Worm (Caenorhabditis elegans): ENCODE results near the gene ints-2.

The ints-2 gene

DNA sequence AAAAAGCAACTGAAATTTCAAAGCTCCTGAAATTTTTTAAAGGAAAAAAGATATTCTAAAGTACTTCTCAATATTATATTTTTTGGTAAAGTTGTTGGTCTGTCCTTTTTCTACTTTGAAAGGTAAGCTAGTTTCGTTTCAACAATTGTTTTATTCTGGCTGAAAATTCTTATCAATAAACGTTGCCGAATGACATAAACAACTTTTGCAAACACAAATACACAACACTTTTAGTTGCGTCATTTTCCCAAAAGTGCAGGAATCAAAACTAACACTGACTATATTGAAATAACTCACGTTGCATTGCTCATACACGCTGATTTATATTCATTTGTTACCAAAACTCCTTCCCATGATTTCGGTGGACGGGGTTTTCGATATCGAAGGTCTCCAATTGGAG, 19.7 kb upstream of the ints-2 start:
- TF ChIP-seq unc-120 (tag; optimal IDR thresholded peaks at IDR 0.05; ENCODE audit: poor library complexity, severe bottlenecking) (no peak), bed-3 (GFP tag; optimal IDR thresholded peaks at IDR 0.05) (no peak), ham-2 (GFP tag; optimal IDR thresholded peaks at IDR 0.05) (no peak), ceh-39 (tag; optimal IDR thresholded peaks at IDR 0.05) (no peak), nhr-2 (tag; optimal IDR thresholded peaks at IDR 0.05) (no peak), nhr-237 (tag; optimal IDR thresholded peaks at IDR 0.05) (no peak), sem-2 (GFP tag; optimal IDR thresholded peaks at IDR 0.05) (no peak), ces-1 (GFP tag; optimal IDR thresholded peaks at IDR 0.05) (no peak), unc-39 (tag; optimal IDR thresholded peaks at IDR 0.05) (no peak), ztf-11 (tag; optimal IDR thresholded peaks at IDR 0.05) (no peak), drap-1 (GFP tag; optimal IDR thresholded peaks at IDR 0.05) (no peak), mab-5 (tag; optimal IDR thresholded peaks at IDR 0.05) (no peak), nhr-76 (tag; optimal IDR thresholded peaks at IDR 0.05) (no peak), tbx-8 (GFP tag; optimal IDR thresholded peaks at IDR 0.05) (no peak), mep-1 (tag; optimal IDR thresholded peaks at IDR 0.05) (no peak), nhr-28 (tag; optimal IDR thresholded peaks at IDR 0.05) (no peak), ceh-83 (GFP tag; optimal IDR thresholded peaks at IDR 0.05) (no peak), sptf-1 (tag; optimal IDR thresholded peaks at IDR 0.05) (no peak), flh-1 (GFP tag; optimal IDR thresholded peaks at IDR 0.05) (no peak), blmp-1 (tag; optimal IDR thresholded peaks at IDR 0.05) (no peak)

DNA sequence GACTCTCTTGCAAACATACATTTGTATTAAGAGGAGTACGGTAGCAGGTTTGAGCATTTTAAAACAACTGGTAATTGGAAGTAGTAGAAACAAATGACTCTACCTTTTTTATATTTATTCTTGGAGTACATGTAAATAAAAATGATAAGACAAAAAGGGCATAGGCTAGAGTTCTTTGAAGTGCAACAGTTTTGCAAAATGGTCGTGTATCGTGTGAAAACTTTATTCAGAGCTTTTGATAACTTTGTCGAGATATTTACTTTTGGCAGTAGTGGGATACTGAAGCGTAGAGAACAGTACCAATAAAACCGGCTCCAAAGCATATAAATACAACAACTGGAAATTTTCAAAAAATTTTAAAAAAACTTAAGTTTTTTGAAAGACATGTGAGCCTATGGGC, 18.9 kb upstream of the ints-2 start, which contains the start of gene cest-1.1:
TSS of gene cest-1.1 (minus strand) at position 101 of the 400 bp plus-strand sequence.
- TF ChIP-seq sem-2 (GFP tag; optimal IDR thresholded peaks at IDR 0.05): no peak
- no peak for TF ChIP-seq pha-4 (tag; optimal IDR thresholded peaks at IDR 0.05)
- no peak for TF ChIP-seq zip-8 (tag; optimal IDR thresholded peaks at IDR 0.05)
- TF ChIP-seq mep-1 (tag; optimal IDR thresholded peaks at IDR 0.05): no peak
- TF ChIP-seq ceh-43 (GFP tag; optimal IDR thresholded peaks at IDR 0.05): no peak
- TF ChIP-seq ztf-11 (tag; optimal IDR thresholded peaks at IDR 0.05): no peak
- no peak for TF ChIP-seq ceh-83 (GFP tag; optimal IDR thresholded peaks at IDR 0.05)
- TF ChIP-seq nhr-237 (tag; optimal IDR thresholded peaks at IDR 0.05): no peak
- TF ChIP-seq unc-62 (GFP tag; optimal IDR thresholded peaks at IDR 0.05): no peak

DNA sequence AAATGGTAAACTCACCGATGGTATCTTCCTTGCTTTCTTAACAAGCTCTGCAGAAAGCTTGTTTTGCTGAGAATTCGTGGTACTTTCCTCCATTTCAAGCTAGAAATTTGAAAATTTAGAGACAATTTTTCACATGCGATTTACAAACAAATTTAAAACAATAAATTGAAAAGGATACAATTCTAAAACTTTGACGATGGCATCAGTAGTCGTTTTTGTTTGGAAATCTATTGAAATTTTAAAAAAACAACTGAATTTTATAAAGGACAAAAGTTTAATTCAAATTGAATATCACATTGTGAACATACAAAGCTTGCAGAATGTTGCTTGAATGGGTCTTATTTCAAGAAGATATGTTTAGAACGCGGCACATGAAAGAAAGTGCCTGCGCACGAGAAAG, 17.9 kb upstream of the ints-2 start, which contains the start of gene ocam-1:
TSS of gene ocam-1 (minus strand) at position 101 of the 400 bp plus-strand sequence.
- no peak for TF ChIP-seq nhr-2 (tag; optimal IDR thresholded peaks at IDR 0.05)
- TF ChIP-seq nhr-237 (tag; optimal IDR thresholded peaks at IDR 0.05): no peak
- no peak for TF ChIP-seq hlh-1 (tag; optimal IDR thresholded peaks at IDR 0.05)
- TF ChIP-seq blmp-1 (tag; optimal IDR thresholded peaks at IDR 0.05): no peak
- no peak for TF ChIP-seq ham-2 (GFP tag; optimal IDR thresholded peaks at IDR 0.05)
- no peak for TF ChIP-seq ceh-83 (GFP tag; optimal IDR thresholded peaks at IDR 0.05)

DNA sequence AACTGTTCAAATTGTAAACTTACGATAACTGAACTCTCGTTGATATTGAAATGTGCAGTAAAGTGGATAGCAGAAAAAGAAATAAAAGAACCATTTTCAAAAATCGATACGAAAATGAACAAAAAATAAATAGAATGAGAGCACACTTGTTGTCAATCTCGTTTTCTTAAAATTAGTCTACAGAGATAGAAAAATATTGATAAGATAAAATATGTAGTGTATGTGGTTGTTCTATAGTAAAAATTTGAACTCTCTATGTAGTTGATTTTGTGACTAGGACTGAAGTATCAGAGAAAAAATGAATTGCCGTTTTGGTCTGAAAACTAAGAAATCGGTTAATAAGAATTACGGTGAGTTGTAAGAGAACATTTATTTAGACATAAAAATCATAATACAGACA, 14.2 kb upstream of the ints-2 start, which contains the start of gene cest-2.1:
TSS of gene cest-2.1 (minus strand) at position 198 of the 400 bp plus-strand sequence.
- no peak for TF ChIP-seq drap-1 (GFP tag; optimal IDR thresholded peaks at IDR 0.05)
- no peak for TF ChIP-seq cnd-1 (tag; optimal IDR thresholded peaks at IDR 0.05)
- TF ChIP-seq nhr-28 (tag; optimal IDR thresholded peaks at IDR 0.05): no peak
- TF ChIP-seq nhr-237 (tag; optimal IDR thresholded peaks at IDR 0.05): no peak
- TF ChIP-seq unc-62 (GFP tag; optimal IDR thresholded peaks at IDR 0.05): no peak
- TF ChIP-seq nhr-2 (tag; optimal IDR thresholded peaks at IDR 0.05): no peak
- TF ChIP-seq M03D4.4 (tag; optimal IDR thresholded peaks at IDR 0.05): no peak

DNA sequence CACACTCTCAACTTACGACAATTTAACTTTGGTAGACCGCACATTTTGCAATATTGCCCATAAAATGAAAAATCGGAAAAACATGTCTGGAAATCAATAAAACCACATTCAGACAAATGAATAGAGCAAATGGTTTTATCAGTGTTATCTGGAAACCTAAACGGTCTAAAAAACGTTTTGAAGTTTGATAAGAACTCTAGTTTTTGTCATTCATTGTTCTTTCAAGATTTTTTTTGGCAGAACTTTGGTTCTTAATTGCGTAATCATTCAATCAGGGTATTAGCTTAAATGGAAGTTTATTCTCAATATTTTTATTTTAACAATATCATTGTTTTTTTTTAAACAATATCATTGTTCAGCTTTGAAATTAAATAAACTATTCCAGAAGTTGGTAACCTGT, 10.3 kb upstream of the ints-2 start, which contains the start of gene cest-2.2:
TSS of gene cest-2.2 (minus strand) at position 140 of the 400 bp plus-strand sequence.
- TF ChIP-seq nhr-76 (tag; optimal IDR thresholded peaks at IDR 0.05): no peak
- no peak for TF ChIP-seq sem-2 (GFP tag; optimal IDR thresholded peaks at IDR 0.05)
- TF ChIP-seq lsy-2 (tag; optimal IDR thresholded peaks at IDR 0.05): no peak
- TF ChIP-seq zip-8 (tag; optimal IDR thresholded peaks at IDR 0.05): peak; percentile 85
- TF ChIP-seq ceh-43 (GFP tag; optimal IDR thresholded peaks at IDR 0.05): no peak
- TF ChIP-seq elt-3 (tag; optimal IDR thresholded peaks at IDR 0.05): no peak
- TF ChIP-seq ceh-39 (tag; optimal IDR thresholded peaks at IDR 0.05): no peak

DNA sequence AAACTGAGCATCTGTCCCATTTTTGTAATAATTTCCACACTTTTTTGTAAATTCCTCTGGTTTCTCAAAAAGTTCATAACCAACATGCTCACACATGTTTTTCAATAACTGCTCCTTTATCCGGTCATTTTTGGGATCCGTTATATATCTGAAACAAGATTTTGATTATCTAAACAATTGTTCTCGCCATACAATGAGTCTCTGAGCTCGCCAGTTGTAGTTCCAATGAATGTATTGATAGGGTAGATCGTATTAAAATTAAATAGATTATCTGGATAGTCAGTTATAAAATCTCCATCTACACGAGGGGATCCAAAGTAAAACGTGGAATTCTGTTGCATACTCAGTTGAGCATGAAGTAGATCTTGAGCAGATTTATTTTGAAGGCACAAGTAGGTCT, 8.9 kb upstream of the ints-2 start:
- TF ChIP-seq nhr-12 (tag; optimal IDR thresholded peaks at IDR 0.05) (no peak), ceh-43 (GFP tag; optimal IDR thresholded peaks at IDR 0.05) (no peak), lsy-2 (tag; optimal IDR thresholded peaks at IDR 0.05) (no peak), snpc-4 (tag; optimal IDR thresholded peaks at IDR 0.05) (no peak), ces-1 (GFP tag; optimal IDR thresholded peaks at IDR 0.05) (no peak), drap-1 (GFP tag; optimal IDR thresholded peaks at IDR 0.05) (no peak)

Data from whole organism, mixed stage, embryonic.